Fruit fly (Drosophila melanogaster): ENCODE data around the gene Sfp36F.

Gene Sfp36F

DNA sequence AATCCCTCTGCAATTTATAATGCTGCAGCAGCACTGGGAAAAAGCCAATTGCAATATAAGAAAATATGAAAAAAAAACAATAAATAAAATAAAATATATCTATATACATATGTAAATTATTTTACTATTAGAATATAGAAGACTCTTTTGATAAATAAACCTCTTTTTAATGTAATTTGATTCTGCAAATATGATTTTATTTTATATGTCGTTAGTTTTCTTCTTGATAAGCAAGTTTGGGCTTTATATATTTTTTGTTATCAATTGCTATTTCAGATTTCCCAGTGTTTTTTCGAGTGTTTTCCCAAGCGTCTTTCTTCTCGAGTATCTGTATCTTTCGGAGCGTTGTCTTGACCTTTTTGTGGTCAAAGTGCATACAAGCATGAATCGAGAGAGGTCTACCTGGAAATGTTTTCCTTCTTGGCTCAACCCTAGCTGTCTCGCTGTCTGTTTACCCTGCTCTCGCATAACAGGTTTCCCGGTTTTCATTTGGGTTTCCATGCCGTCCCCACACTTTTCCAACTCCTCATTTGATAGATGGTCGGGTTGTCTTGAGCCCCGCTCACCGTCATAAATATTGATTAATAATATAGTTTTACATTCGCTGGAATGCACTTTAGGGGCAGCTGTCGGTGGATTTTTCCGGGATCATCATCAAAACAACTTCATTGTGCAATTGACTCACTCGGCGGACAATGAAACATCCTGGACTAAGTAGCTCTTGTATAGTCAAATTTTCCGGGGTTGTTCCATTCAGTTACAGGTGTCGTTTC is 12.9 kb downstream of the Sfp36F start:
- TF ChIP-seq CG8119 (GFP tag; IDR thresholded peaks at IDR 0.05) = 0 out of 3 replicates have a peak, but pooled peaks have one; percentile 25
- peak; percentile 34 for TF ChIP-seq CG3032 (tag; optimal IDR thresholded peaks at IDR 0.05)
- peak; percentile 20 for TF ChIP-seq CG6808 (GFP tag; optimal IDR thresholded peaks at IDR 0.05)
- no peak for TF ChIP-seq svp (GFP tag)
- TF ChIP-seq CG6792 (GFP tag; optimal IDR thresholded peaks at IDR 0.05) = no peak
- peak; percentile 23 for TF ChIP-seq OdsH (GFP tag; optimal IDR thresholded peaks at IDR 0.05)
- TF ChIP-seq CG3919 (GFP tag; optimal IDR thresholded peaks at IDR 0.05) = peak; percentile 12
- TF ChIP-seq CG16779 (tag; optimal IDR thresholded peaks at IDR 0.05) = no peak
- TF ChIP-seq CG32006 (GFP tag; optimal IDR thresholded peaks at IDR 0.05) = peak; percentile 36
- TF ChIP-seq CG10631 (GFP tag; optimal IDR thresholded peaks at IDR 0.05) = peak; percentile 41
- TF ChIP-seq spab (GFP tag; optimal IDR thresholded peaks at IDR 0.05) = peak; percentile 28
- peak; percentile 45 for TF ChIP-seq Eip78C (GFP tag)
- no peak for TF ChIP-seq pdm3 (GFP tag; optimal IDR thresholded peaks at IDR 0.05)

DNA sequence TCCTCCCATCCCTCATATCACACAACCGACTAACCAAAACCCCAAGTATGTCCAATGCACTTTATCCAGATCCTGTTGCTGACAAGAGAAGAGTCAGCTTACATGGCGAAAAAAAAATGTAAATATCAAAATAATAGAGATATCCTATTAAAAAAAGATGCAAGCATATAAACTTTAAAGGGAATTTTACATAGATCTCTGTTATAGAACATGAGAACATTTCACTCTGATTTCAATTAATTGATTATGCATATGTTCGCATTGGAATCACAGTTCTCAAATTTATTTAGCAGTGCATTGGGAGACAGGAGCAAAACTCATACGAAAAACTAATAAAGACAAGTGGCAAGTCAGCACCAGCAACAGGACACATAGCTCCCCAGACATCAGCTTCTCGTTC is 15.5 kb downstream of the Sfp36F start:
- TF ChIP-seq Eip78C (GFP tag) (peak; percentile 61), CG8319 (GFP tag; optimal IDR thresholded peaks at IDR 0.05) (no peak)

dm6 chr2L:18308652-18309051 is 16.3 kb downstream of the Sfp36F start:
- TF ChIP-seq esn (GFP tag; optimal IDR thresholded peaks at IDR 0.05) = no peak
- no peak for TF ChIP-seq ss (GFP tag; optimal IDR thresholded peaks at IDR 0.05)
- no peak for TF ChIP-seq CG6276 (GFP tag; optimal IDR thresholded peaks at IDR 0.05)
- TF ChIP-seq fkh (GFP tag; optimal IDR thresholded peaks at IDR 0.05) = no peak
- no peak for TF ChIP-seq Hr4 (GFP tag; optimal IDR thresholded peaks at IDR 0.05)
- no peak for TF ChIP-seq Hr39 (GFP tag; optimal IDR thresholded peaks at IDR 0.05)
- no peak for TF ChIP-seq Sox14 (GFP tag; optimal IDR thresholded peaks at IDR 0.05)
- TF ChIP-seq pdm3 (GFP tag; optimal IDR thresholded peaks at IDR 0.05) = no peak
- TF ChIP-seq Sox15 (GFP tag; optimal IDR thresholded peaks at IDR 0.05) = no peak
- TF ChIP-seq Eip78C (GFP tag) = no peak
- no peak for TF ChIP-seq CG4318 (GFP tag; optimal IDR thresholded peaks at IDR 0.05)
- no peak for TF ChIP-seq CG10631 (GFP tag; optimal IDR thresholded peaks at IDR 0.05)
- TF ChIP-seq CG31627 (GFP tag; optimal IDR thresholded peaks at IDR 0.05) = no peak
- no peak for TF ChIP-seq CG11902 (GFP tag; optimal IDR thresholded peaks at IDR 0.05)
- no peak for TF ChIP-seq lz (GFP tag; optimal IDR thresholded peaks at IDR 0.05)
- no peak for TF ChIP-seq CG15336 (GFP tag; IDR thresholded peaks at IDR 0.05)
- no peak for TF ChIP-seq CG8319 (GFP tag; optimal IDR thresholded peaks at IDR 0.05)
- no peak for TF ChIP-seq CG6808 (GFP tag; optimal IDR thresholded peaks at IDR 0.05)
- TF ChIP-seq fd85E (GFP tag; optimal IDR thresholded peaks at IDR 0.05) = no peak
- TF ChIP-seq spab (GFP tag; optimal IDR thresholded peaks at IDR 0.05) = no peak

dm6 chr2L:18309346-18309745 is 17.0 kb downstream of the Sfp36F start, which contains the start of gene CG43354:
TSS of gene CG43354 (minus strand) at chr2L:18309446.
- no peak for TF ChIP-seq CG8119 (GFP tag; IDR thresholded peaks at IDR 0.05)
- no peak for TF ChIP-seq esn (GFP tag; optimal IDR thresholded peaks at IDR 0.05)
- no peak for TF ChIP-seq Blimp-1 (GFP tag; optimal IDR thresholded peaks at IDR 0.05)
- peak; percentile 12 for TF ChIP-seq Eip78C (GFP tag)

DNA sequence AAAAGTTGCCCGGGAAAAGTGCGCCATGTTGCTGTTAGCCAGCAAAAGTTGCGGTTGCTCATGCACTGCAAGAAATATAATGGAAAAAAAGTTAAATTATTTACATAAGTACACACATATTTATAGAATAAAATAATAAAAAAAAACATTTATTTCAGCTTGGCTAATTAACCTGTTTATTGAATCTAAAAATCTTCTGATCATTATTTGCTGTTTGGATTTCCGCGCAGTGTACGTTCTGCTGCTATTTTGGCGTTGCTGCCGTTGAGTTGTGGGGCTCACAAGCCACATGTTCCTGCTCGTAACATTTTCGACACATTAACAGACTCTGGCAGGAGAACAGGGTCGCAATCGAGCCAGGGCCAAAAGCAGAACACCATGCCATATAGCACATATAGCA is 18.2 kb downstream of the Sfp36F start:
- TF ChIP-seq fd85E (GFP tag; optimal IDR thresholded peaks at IDR 0.05) (no peak), spab (GFP tag; optimal IDR thresholded peaks at IDR 0.05) (peak; percentile 86), CG9139 (GFP tag; optimal IDR thresholded peaks at IDR 0.05) (peak; percentile 35), Gug (GFP tag; IDR thresholded peaks at IDR 0.05) (peak; percentile 41), CG7368 (GFP tag; optimal IDR thresholded peaks at IDR 0.05) (peak; percentile 55), Sox15 (GFP tag; optimal IDR thresholded peaks at IDR 0.05) (peak; percentile 26), CG11902 (GFP tag; optimal IDR thresholded peaks at IDR 0.05) (peak; percentile 35), ss (GFP tag; optimal IDR thresholded peaks at IDR 0.05) (peak; percentile 54 to 62), CG4318 (GFP tag; optimal IDR thresholded peaks at IDR 0.05) (peak; percentile 71), CG11294 (GFP tag; IDR thresholded peaks at IDR 0.05) (peak; percentile 64), svp (GFP tag) (peak; percentile 73), CG8119 (GFP tag; IDR thresholded peaks at IDR 0.05) (peak; percentile 82), Hr4 (GFP tag; optimal IDR thresholded peaks at IDR 0.05) (peak; percentile 54), CG6808 (GFP tag; optimal IDR thresholded peaks at IDR 0.05) (peak; percentile 87), Sox14 (GFP tag; optimal IDR thresholded peaks at IDR 0.05) (peak; percentile 62), Eip75B (GFP tag; optimal IDR thresholded peaks at IDR 0.05) (peak; percentile 65), Eip78C (GFP tag) (peak; percentile 91), Ets21C (GFP tag; optimal IDR thresholded peaks at IDR 0.05) (no peak), OdsH (GFP tag; optimal IDR thresholded peaks at IDR 0.05) (peak; percentile 84), CG34406 (GFP tag; optimal IDR thresholded peaks at IDR 0.05) (peak; percentile 79), salr (GFP tag; optimal IDR thresholded peaks at IDR 0.05) (peak in 1 of 2 experiments; percentile 63), CG15336 (GFP tag; IDR thresholded peaks at IDR 0.05) (peak; percentile 88), Lpt (GFP tag; optimal IDR thresholded peaks at IDR 0.05) (peak; percentile 62), lz (GFP tag; optimal IDR thresholded peaks at IDR 0.05) (peak; percentile 76), eg (GFP tag; IDR thresholded peaks at IDR 0.05) (peak; percentile 86), CG8632 (GFP tag; optimal IDR thresholded peaks at IDR 0.05) (peak; percentile 76)
